Worm (Caenorhabditis elegans): ENCODE results near the gene otub-1.

Gene otub-1

DNA sequence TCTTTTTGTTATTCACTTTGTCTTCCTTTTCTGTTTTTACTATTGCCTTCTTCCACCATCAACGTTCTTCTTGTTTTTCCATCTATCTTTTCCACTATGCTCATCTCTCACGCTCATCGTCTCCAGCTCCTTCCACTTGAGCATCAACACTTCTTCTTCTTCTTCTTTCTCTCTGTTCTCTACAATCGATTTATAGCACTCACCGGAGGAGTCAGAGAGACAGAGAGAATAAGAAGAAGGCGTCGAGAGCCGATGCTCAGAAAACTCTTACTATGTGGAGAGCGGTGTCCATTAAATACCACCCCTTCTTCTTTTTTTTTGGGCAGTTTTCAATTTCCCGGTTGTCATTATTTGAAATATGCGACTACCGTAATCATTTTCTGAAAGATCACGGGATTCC lies 8.8 kb downstream of the otub-1 start (continued):
- TF ChIP-seq spr-1 (tag; optimal IDR thresholded peaks at IDR 0.05) (no peak), F37D6.2 (tag; optimal IDR thresholded peaks at IDR 0.05) (no peak), ceh-28 (tag; optimal IDR thresholded peaks at IDR 0.05) (peak; percentile 35), saeg-2 (GFP tag; IDR thresholded peaks at IDR 0.05) (no peak), ceh-62 (tag; optimal IDR thresholded peaks at IDR 0.05) (no peak), skn-1 (tag; optimal IDR thresholded peaks at IDR 0.05) (no peak), zip-2 (tag; optimal IDR thresholded peaks at IDR 0.05) (no peak), nhr-10 (tag; optimal IDR thresholded peaks at IDR 0.05) (no peak), fos-1 (tag; optimal IDR thresholded peaks at IDR 0.05) (no peak), Y5F2A.4 (GFP tag; optimal IDR thresholded peaks at IDR 0.05) (no peak), ceh-44 (GFP tag; IDR thresholded peaks at IDR 0.05) (no peak), cey-2 (tag; optimal IDR thresholded peaks at IDR 0.05; ENCODE audit: borderline replicate concordance, insufficient read depth) (no peak), lin-39 (tag; optimal IDR thresholded peaks at IDR 0.05) (no peak), mdl-1 (tag; optimal IDR thresholded peaks at IDR 0.05) (no peak), R02D3.7 (tag; optimal IDR thresholded peaks at IDR 0.05) (no peak), rbr-2 (tag; optimal IDR thresholded peaks at IDR 0.05) (peak; percentile 43), mep-1 (tag; optimal IDR thresholded peaks at IDR 0.05) (no peak), fkh-10 (GFP tag; optimal IDR thresholded peaks at IDR 0.05) (peak; percentile 82), unc-62 (GFP tag; optimal IDR thresholded peaks at IDR 0.05 in 1 of 2) (peak in 1 of 2 experiments; percentile 25), unc-62 (tag; optimal IDR thresholded peaks at IDR 0.05) (no peak), T20F7.1 (GFP tag; optimal IDR thresholded peaks at IDR 0.05) (no peak), lsy-2 (tag; optimal IDR thresholded peaks at IDR 0.05) (peak in 1 of 2 experiments; percentile 32)

DNA sequence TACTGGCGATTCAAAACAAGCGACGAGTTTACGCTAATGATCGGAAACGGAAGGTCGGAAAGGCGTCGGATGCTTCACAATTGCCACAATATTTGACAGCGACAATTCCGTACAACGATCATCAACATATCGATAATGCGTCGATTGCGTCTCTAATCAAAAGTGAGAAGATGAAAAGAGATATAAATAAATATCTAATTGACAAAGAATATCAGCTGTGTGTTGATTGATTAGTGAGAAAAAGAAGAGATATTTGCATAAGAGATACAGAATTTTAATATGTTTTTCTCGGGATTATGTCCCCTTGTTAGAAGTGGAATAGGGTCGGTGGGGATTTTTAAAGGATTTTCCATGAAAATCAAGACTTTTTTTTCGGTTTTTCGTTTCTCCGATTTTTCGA lies 12.5 kb downstream of the otub-1 start:
- TF ChIP-seq ces-1 (GFP tag; optimal IDR thresholded peaks at IDR 0.05): no peak
- TF ChIP-seq lin-1 (GFP tag; IDR thresholded peaks at IDR 0.05): no peak
- no peak for TF ChIP-seq mdt-29 (GFP tag; IDR thresholded peaks at IDR 0.05)
- TF ChIP-seq nhr-76 (tag; optimal IDR thresholded peaks at IDR 0.05): no peak
- TF ChIP-seq F49E8.2 (tag; optimal IDR thresholded peaks at IDR 0.05; ENCODE audit: borderline replicate concordance): no peak
- TF ChIP-seq lir-3 (tag; optimal IDR thresholded peaks at IDR 0.05): no peak
- no peak for TF ChIP-seq Y105C5A.15 (GFP tag; IDR thresholded peaks at IDR 0.05)
- TF ChIP-seq nhr-48 (tag; optimal IDR thresholded peaks at IDR 0.05): no peak
- no peak for TF ChIP-seq lin-15B (tag; optimal IDR thresholded peaks at IDR 0.05)
- TF ChIP-seq R02D3.7 (tag; optimal IDR thresholded peaks at IDR 0.05): no peak
- TF ChIP-seq dve-1 (tag; optimal IDR thresholded peaks at IDR 0.05; ENCODE audit: insufficient read depth): no peak
- no peak for TF ChIP-seq php-3 (GFP tag; IDR thresholded peaks at IDR 0.05)
- no peak for TF ChIP-seq hif-1 (tag; optimal IDR thresholded peaks at IDR 0.05)
- TF ChIP-seq Y48G9A.11 (GFP tag; IDR thresholded peaks at IDR 0.05): no peak
- TF ChIP-seq hmg-1.1 (GFP tag; IDR thresholded peaks at IDR 0.05): no peak

DNA sequence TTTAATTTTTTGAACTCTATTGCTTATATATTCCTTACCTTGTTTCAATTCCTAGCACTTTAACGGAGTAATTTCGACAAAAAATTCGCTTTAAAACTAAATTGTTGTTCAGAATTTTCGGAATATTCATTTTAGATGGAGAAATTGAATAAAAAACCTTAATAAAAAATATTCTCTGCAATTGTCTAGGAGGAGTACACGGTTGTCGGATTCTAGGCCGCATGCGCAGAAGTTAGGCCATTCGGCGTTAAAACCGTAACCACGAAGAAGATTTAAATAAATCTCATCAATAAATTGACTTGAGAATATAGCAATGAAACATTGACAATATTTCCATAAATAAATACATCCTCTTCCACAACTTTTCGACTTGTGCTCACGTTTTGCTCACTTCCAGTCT lies 16.2 kb downstream of the otub-1 start, which contains the start of the genes C01G10.10 and C01G10.9:
TSS of gene C01G10.10 (minus strand) at position 151 of the 400 bp plus-strand sequence.
TSS of gene C01G10.9 (plus strand) at position 240 of the 400 bp plus-strand sequence.
- TF ChIP-seq dpl-1 (GFP tag; optimal IDR thresholded peaks at IDR 0.05) (peak; percentile 63), nhr-48 (tag; optimal IDR thresholded peaks at IDR 0.05) (peak; percentile 1), lsy-2 (tag; optimal IDR thresholded peaks at IDR 0.05) (peak in 1 of 2 experiments; percentile 80), fkh-10 (GFP tag; optimal IDR thresholded peaks at IDR 0.05) (no peak), ceh-44 (GFP tag; IDR thresholded peaks at IDR 0.05) (no peak), unc-62 (GFP tag; optimal IDR thresholded peaks at IDR 0.05 in 1 of 2) (no peak), unc-62 (tag; optimal IDR thresholded peaks at IDR 0.05) (no peak), jun-1 (tag; optimal IDR thresholded peaks at IDR 0.05) (no peak), T20F7.1 (GFP tag; optimal IDR thresholded peaks at IDR 0.05) (peak; percentile 33), F49E8.2 (tag; optimal IDR thresholded peaks at IDR 0.05; ENCODE audit: borderline replicate concordance) (peak; percentile 1), hlh-30 (tag; optimal IDR thresholded peaks at IDR 0.05; ENCODE audit: insufficient read depth) (peak; percentile 3), F26F4.8 (GFP tag; conservative IDR thresholded peaks at IDR 0.05) (no peak), duxl-1 (tag; optimal IDR thresholded peaks at IDR 0.05; ENCODE audit: poor library complexity) (peak; percentile 71), lim-7 (GFP tag; IDR thresholded peaks at IDR 0.05) (no peak), ctbp-1 (GFP tag; IDR thresholded peaks at IDR 0.05) (no peak), spr-1 (tag; optimal IDR thresholded peaks at IDR 0.05) (peak; percentile 31), saeg-2 (GFP tag; IDR thresholded peaks at IDR 0.05) (no peak), daf-16 (GFP tag; optimal IDR thresholded peaks at IDR 0.05) (peak in 1 of 2 experiments; percentile 7), daf-16 (tag; optimal IDR thresholded peaks at IDR 0.05) (peak; percentile 19), mes-2 (tag; optimal IDR thresholded peaks at IDR 0.05; ENCODE audit: poor library complexity, severe bottlenecking) (peak; percentile 98), fos-1 (tag; optimal IDR thresholded peaks at IDR 0.05) (no peak), hif-1 (tag; optimal IDR thresholded peaks at IDR 0.05) (peak in 1 of 2 experiments; percentile 80), Y48G9A.11 (GFP tag; IDR thresholded peaks at IDR 0.05) (no peak), nhr-76 (tag; optimal IDR thresholded peaks at IDR 0.05) (no peak), dve-1 (tag; optimal IDR thresholded peaks at IDR 0.05; ENCODE audit: insufficient read depth) (peak; percentile 39), zfp-3 (GFP tag; conservative IDR thresholded peaks at IDR 0.05) (no peak)
